Worm (Caenorhabditis elegans): ENCODE measurements around the gene Y49E10.10.
A peak's percentile ranks its signal among the peaks of the same experiment; 100 is the strongest.

Gene Y49E10.10

DNA sequence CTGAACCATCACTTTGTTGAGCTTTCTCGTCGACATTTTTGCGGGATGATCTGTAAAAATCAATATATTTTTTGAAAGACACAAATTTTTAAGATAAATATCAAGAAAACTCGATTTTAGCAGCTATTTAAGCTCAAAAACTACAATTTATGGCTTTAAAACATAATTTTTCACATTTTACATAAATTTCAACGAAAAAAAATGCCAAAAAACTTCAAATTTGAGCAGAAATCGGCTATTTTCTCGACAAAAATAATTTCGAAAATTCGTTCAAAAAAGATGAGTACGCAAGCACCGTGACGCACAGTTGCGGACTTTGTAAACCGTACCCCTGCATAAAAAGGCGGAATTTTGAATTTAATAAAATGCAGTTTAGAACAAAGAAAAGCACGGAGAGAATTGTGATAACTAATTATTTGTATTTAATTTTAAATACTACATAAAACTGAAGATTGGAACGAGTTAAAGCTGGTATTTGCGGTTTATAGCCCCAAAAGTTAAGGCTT lies 34.4 kb downstream of the Y49E10.10 start, which contains the start of gene snr-6 (continued):
- TF ChIP-seq hmg-1.2 (GFP tag; IDR thresholded peaks at IDR 0.05), result no peak
- TF ChIP-seq ekl-4 (GFP tag; IDR thresholded peaks at IDR 0.05), result no peak
- TF ChIP-seq nhr-120 (GFP tag; IDR thresholded peaks at IDR 0.05), result no peak
- TF ChIP-seq lin-40 (tag; optimal IDR thresholded peaks at IDR 0.05), result no peak
- TF ChIP-seq sdz-38 (tag; optimal IDR thresholded peaks at IDR 0.05), result no peak
- TF ChIP-seq zim-3 (tag; optimal IDR thresholded peaks at IDR 0.05), result no peak
- no peak for TF ChIP-seq ztf-22 (GFP tag; optimal IDR thresholded peaks at IDR 0.05)
- peak; percentile 83 for TF ChIP-seq lsl-1 (GFP tag; optimal IDR thresholded peaks at IDR 0.05)
- TF ChIP-seq F33H1.4 (GFP tag; IDR thresholded peaks at IDR 0.05), result peak; percentile 39
- no peak for TF ChIP-seq B0336.3 (GFP tag; IDR thresholded peaks at IDR 0.05)
- no peak for TF ChIP-seq xnd-1 (tag; optimal IDR thresholded peaks at IDR 0.05)
- TF ChIP-seq ceh-58 (GFP tag; IDR thresholded peaks at IDR 0.05), result no peak
- TF ChIP-seq nhr-27 (tag; optimal IDR thresholded peaks at IDR 0.05), result no peak
- TF ChIP-seq nhr-179 (tag; optimal IDR thresholded peaks at IDR 0.05), result no peak
- TF ChIP-seq egrh-3 (GFP tag; IDR thresholded peaks at IDR 0.05), result no peak
- TF ChIP-seq Y95B8A.8 (GFP tag; IDR thresholded peaks at IDR 0.05), result no peak
- no peak for TF ChIP-seq ztf-25 (GFP tag; IDR thresholded peaks at IDR 0.05)
- TF ChIP-seq D2030.7 (GFP tag; IDR thresholded peaks at IDR 0.05), result peak; percentile 39; the same call in 1 of the 2 replicates
- peak; percentile 41 for TF ChIP-seq F23B12.7 (tag; optimal IDR thresholded peaks at IDR 0.05; ENCODE audit: insufficient read depth)
- TF ChIP-seq somi-1 (GFP tag; optimal IDR thresholded peaks at IDR 0.05), result no peak
- TF ChIP-seq repo-1 (tag; optimal IDR thresholded peaks at IDR 0.05), result no peak
- no peak for TF ChIP-seq ztf-28 (GFP tag; IDR thresholded peaks at IDR 0.05)
- no peak for TF ChIP-seq Y56A3A.18 (GFP tag; IDR thresholded peaks at IDR 0.05)
- peak; percentile 83 for TF ChIP-seq efl-1 (GFP tag; optimal IDR thresholded peaks at IDR 0.05)
- TF ChIP-seq rpc-1 (optimal IDR thresholded peaks at IDR 0.05), result peak; percentile 10
- TF ChIP-seq rpc-1 (tag; optimal IDR thresholded peaks at IDR 0.05), result no peak
- TF ChIP-seq Y53F4B.3 (GFP tag; IDR thresholded peaks at IDR 0.05), result no peak
- TF ChIP-seq ztf-3 (GFP tag; optimal IDR thresholded peaks at IDR 0.05), result no peak
- no peak for TF ChIP-seq cebp-1 (GFP tag; IDR thresholded peaks at IDR 0.05)
- TF ChIP-seq cebp-1 (tag; optimal IDR thresholded peaks at IDR 0.05), result no peak
- TF ChIP-seq nfyb-1 (GFP tag; IDR thresholded peaks at IDR 0.05), result no peak
- TF ChIP-seq F49E8.2 (tag; optimal IDR thresholded peaks at IDR 0.05; ENCODE audit: insufficient read depth), result peak; percentile 11
- TF ChIP-seq K11D2.4 (GFP tag; IDR thresholded peaks at IDR 0.05), result no peak
- no peak for TF ChIP-seq ztf-18 (tag; optimal IDR thresholded peaks at IDR 0.05)
- TF ChIP-seq F55B11.4 (tag; optimal IDR thresholded peaks at IDR 0.05; ENCODE audit: borderline replicate concordance, insufficient read depth), result no peak
- peak; percentile 6 for TF ChIP-seq snpc-1.3 (tag; optimal IDR thresholded peaks at IDR 0.05; ENCODE audit: insufficient read depth)
- TF ChIP-seq Y53G8AR.9 (GFP tag; conservative IDR thresholded peaks at IDR 0.05), result no peak
- TF ChIP-seq bed-2 (GFP tag; IDR thresholded peaks at IDR 0.05), result no peak
- peak; percentile 90 for TF ChIP-seq dpl-1 (GFP tag; optimal IDR thresholded peaks at IDR 0.05)
- no peak for TF ChIP-seq cebp-2 (GFP tag; IDR thresholded peaks at IDR 0.05)
- no peak for TF ChIP-seq let-526 (GFP tag; IDR thresholded peaks at IDR 0.05)
- TF ChIP-seq nhr-90 (tag; optimal IDR thresholded peaks at IDR 0.05), result no peak
- no peak for TF ChIP-seq rcor-1 (GFP tag; IDR thresholded peaks at IDR 0.05)
- TF ChIP-seq lir-1 (GFP tag; conservative IDR thresholded peaks at IDR 0.05), result no peak
- TF ChIP-seq dpff-1 (tag; optimal IDR thresholded peaks at IDR 0.05), result no peak
- no peak for TF ChIP-seq pbrm-1 (GFP tag; IDR thresholded peaks at IDR 0.05)
- no peak for TF ChIP-seq madf-10 (tag; optimal IDR thresholded peaks at IDR 0.05)
- no peak for TF ChIP-seq C17E4.6 (GFP tag; IDR thresholded peaks at IDR 0.05)
- no peak for TF ChIP-seq unc-130 (GFP tag; optimal IDR thresholded peaks at IDR 0.05)

All from whole organism, young adult.